Fruit fly (Drosophila melanogaster): ENCODE measurements around the gene CG12729.

The CG12729 gene

DNA sequence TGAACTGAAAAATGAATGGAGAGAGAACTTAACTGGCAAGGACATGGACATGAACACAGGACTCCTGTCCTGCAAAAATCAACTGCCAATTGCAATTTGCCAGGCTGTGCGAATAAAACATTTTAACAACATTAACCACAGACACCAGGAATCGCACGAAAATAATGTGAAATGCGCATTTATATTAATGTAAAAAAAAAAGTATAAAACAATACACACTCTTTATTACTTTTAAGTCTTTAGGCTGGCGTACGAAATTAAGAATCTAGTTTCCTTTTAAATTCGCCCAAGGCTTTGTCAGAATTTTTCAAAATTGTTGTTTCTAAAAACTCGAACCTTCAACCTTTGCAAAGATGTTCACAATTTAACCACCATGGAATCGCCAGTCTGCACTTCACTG is at the start of gene CG12729:
Gene CG12729, plus strand, starts transcription at position 301 of the 400 bp plus-strand sequence.
- no peak for TF ChIP-seq usp (GFP tag; optimal IDR thresholded peaks at IDR 0.05)
- TF ChIP-seq Dll (optimal IDR thresholded peaks at IDR 0.05): no peak
- TF ChIP-seq CG8478 (optimal IDR thresholded peaks at IDR 0.05): no peak
- no peak for TF ChIP-seq psq (optimal IDR thresholded peaks at IDR 0.05)
- no peak for TF ChIP-seq EcR (GFP tag; optimal IDR thresholded peaks at IDR 0.05)
- no peak for TF ChIP-seq pan (optimal IDR thresholded peaks at IDR 0.05)

- no peak for TF ChIP-seq CG8478 (optimal IDR thresholded peaks at IDR 0.05)
- no peak for TF ChIP-seq EcR (GFP tag; optimal IDR thresholded peaks at IDR 0.05)
- TF ChIP-seq Dll (optimal IDR thresholded peaks at IDR 0.05): no peak
- no peak for TF ChIP-seq usp (GFP tag; optimal IDR thresholded peaks at IDR 0.05)
- no peak for TF ChIP-seq psq (optimal IDR thresholded peaks at IDR 0.05)
- no peak for TF ChIP-seq pan (optimal IDR thresholded peaks at IDR 0.05)
Measured at dm6 chrX:5800634-5801033, 44.4 kb upstream of the CG12729 start.

dm6 chrX:5804377-5804776 is 40.7 kb upstream of the CG12729 start, which contains the start of gene Cpr5C:
Cpr5C (plus strand) TSS chrX:5804677.
- TF ChIP-seq Dll (optimal IDR thresholded peaks at IDR 0.05) (no peak), pan (optimal IDR thresholded peaks at IDR 0.05) (no peak), usp (GFP tag; optimal IDR thresholded peaks at IDR 0.05) (no peak), CG8478 (optimal IDR thresholded peaks at IDR 0.05) (no peak), EcR (GFP tag; optimal IDR thresholded peaks at IDR 0.05) (no peak), psq (optimal IDR thresholded peaks at IDR 0.05) (no peak)

- TF ChIP-seq EcR (GFP tag; optimal IDR thresholded peaks at IDR 0.05) (no peak), usp (GFP tag; optimal IDR thresholded peaks at IDR 0.05) (no peak), pan (optimal IDR thresholded peaks at IDR 0.05) (no peak), Dll (optimal IDR thresholded peaks at IDR 0.05) (no peak), psq (optimal IDR thresholded peaks at IDR 0.05) (no peak), CG8478 (optimal IDR thresholded peaks at IDR 0.05) (no peak)
Measured at dm6 chrX:5808654-5809053, 36.4 kb upstream of the CG12729 start, which contains the start of gene Prosbeta2R1. Prosbeta2R1 (plus strand) TSS chrX:5808954.

DNA sequence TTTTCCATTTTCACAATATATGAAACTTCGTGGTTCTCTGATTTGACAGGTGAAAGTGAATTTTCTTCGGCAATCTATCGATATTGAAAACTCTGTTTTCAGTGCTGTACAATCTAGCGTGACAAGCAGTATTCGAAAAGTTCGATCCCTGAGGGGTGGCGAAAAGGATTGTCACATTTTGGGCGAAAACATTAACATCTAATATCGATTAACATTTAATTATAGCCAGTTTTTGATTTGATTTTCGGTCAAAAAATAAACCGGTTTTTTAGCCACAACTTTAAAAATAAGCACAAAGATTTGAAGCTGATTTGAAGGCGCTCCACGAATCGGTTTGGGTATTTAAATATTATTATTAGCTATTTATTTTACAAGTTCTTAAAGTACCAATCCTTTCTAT is 32.2 kb upstream of the CG12729 start, which contains the start of gene CG44329:
Gene CG44329, minus strand, starts transcription at position 101 of the 400 bp plus-strand sequence.
- TF ChIP-seq pan (optimal IDR thresholded peaks at IDR 0.05) (no peak), EcR (GFP tag; optimal IDR thresholded peaks at IDR 0.05) (no peak), CG8478 (optimal IDR thresholded peaks at IDR 0.05) (no peak), psq (optimal IDR thresholded peaks at IDR 0.05) (no peak)

DNA sequence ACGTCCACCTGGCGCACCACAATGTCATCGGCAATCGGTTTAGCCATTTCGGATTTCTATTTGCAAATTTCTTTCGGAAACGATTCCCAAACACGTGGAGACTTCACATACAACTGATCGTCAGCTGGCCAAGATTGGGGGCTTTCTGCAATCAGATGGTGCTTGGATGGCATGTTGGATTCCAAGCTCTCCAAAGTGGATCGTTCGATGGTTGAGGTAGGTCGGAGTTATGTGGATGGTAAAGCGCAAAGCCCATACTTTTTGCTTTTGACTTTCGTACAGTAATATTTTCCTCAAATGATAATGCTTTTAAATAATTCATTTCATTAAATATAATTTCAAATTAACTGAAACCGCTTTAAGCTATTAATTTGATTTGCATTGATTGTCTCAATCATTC is 29.4 kb upstream of the CG12729 start, which contains the start of gene AgmNAT:
Gene AgmNAT, minus strand, starts transcription at position 101 of the 400 bp plus-strand sequence.
- TF ChIP-seq usp (GFP tag; optimal IDR thresholded peaks at IDR 0.05): no peak
- TF ChIP-seq Dll (optimal IDR thresholded peaks at IDR 0.05): no peak
- no peak for TF ChIP-seq EcR (GFP tag; optimal IDR thresholded peaks at IDR 0.05)
- TF ChIP-seq psq (optimal IDR thresholded peaks at IDR 0.05): no peak
- no peak for TF ChIP-seq CG8478 (optimal IDR thresholded peaks at IDR 0.05)

DNA sequence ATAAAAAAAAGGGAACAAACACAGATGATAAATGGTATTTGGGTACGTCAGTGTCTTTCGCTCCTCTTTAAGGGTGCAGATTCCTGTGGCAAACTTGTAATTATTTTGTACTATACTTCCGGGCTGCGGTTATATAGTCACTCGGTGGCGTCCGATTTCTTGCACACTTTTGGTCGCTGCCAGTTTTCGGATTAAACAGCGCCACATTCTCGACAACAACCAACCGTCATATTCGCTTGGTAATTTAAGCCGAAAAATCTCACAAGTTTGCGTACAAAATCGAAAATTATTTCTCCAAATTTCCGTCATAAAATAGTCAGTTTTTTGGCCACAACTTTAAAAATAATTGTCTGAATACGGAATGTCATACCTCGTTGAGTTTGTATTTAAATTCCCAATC is 27.9 kb upstream of the CG12729 start:
- TF ChIP-seq psq (optimal IDR thresholded peaks at IDR 0.05) (no peak), pan (optimal IDR thresholded peaks at IDR 0.05) (no peak), EcR (GFP tag; optimal IDR thresholded peaks at IDR 0.05) (no peak), usp (GFP tag; optimal IDR thresholded peaks at IDR 0.05) (no peak), CG8478 (optimal IDR thresholded peaks at IDR 0.05) (no peak), Dll (optimal IDR thresholded peaks at IDR 0.05) (no peak)

- TF ChIP-seq psq (optimal IDR thresholded peaks at IDR 0.05) (no peak), Dll (optimal IDR thresholded peaks at IDR 0.05) (no peak), usp (GFP tag; optimal IDR thresholded peaks at IDR 0.05) (no peak), EcR (GFP tag; optimal IDR thresholded peaks at IDR 0.05) (no peak), CG8478 (optimal IDR thresholded peaks at IDR 0.05) (no peak), pan (optimal IDR thresholded peaks at IDR 0.05) (no peak)
Measured at dm6 chrX:5818428-5818827, 26.7 kb upstream of the CG12729 start, which contains the start of gene CG15765. CG15765 (plus strand) TSS chrX:5818559.

DNA sequence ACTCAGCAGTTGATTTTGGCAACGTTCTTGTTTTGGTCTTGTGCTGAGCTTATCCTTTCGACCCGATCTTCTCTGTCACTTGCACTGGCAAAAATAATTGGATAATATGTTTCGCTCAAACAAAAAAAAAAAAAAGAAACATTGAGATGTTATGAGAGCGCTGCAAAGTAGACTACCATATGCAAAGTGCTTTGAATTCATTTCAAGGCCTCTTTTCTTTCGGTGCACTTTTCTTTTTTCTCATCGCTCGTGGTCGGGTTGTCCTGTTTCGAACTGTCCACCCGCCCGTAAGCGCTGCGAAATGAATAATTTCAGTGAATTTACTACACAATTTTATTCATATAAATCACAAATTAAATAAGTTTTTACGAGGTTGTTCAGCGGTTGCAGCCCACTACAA is 25.1 kb upstream of the CG12729 start:
- TF ChIP-seq pan (optimal IDR thresholded peaks at IDR 0.05): no peak
- no peak for TF ChIP-seq Dll (optimal IDR thresholded peaks at IDR 0.05)
- no peak for TF ChIP-seq psq (optimal IDR thresholded peaks at IDR 0.05)
- no peak for TF ChIP-seq usp (GFP tag; optimal IDR thresholded peaks at IDR 0.05)
- no peak for TF ChIP-seq EcR (GFP tag; optimal IDR thresholded peaks at IDR 0.05)
- no peak for TF ChIP-seq CG8478 (optimal IDR thresholded peaks at IDR 0.05)

dm6 chrX:5839737-5840136 is 5.3 kb upstream of the CG12729 start:
- TF ChIP-seq EcR (GFP tag; optimal IDR thresholded peaks at IDR 0.05) (no peak), usp (GFP tag; optimal IDR thresholded peaks at IDR 0.05) (no peak), CG8478 (optimal IDR thresholded peaks at IDR 0.05) (no peak), pan (optimal IDR thresholded peaks at IDR 0.05) (no peak), Dll (optimal IDR thresholded peaks at IDR 0.05) (no peak), psq (optimal IDR thresholded peaks at IDR 0.05) (no peak)

DNA sequence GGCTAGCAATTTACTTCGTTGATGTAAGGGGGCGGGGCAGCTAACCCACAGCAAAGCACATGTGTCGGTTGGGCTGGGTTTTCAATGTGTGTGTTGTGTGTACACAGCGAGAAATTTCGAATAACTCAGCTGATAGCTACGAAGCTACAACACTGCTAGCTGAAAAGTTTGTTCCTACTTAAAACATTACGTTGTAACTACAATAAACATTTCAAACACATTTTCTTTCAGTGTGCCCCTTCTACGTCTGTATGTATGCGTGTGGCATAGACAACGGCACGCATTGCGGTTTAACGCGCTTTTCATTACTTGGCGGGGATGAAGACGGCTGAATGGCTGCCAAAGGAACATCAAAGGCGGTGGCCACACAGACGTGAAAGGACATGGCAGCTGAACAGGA is 2.5 kb downstream of the CG12729 start:
- TF ChIP-seq Dll (optimal IDR thresholded peaks at IDR 0.05): no peak
- TF ChIP-seq CG8478 (optimal IDR thresholded peaks at IDR 0.05): no peak
- TF ChIP-seq usp (GFP tag; optimal IDR thresholded peaks at IDR 0.05): no peak
- no peak for TF ChIP-seq pan (optimal IDR thresholded peaks at IDR 0.05)
- no peak for TF ChIP-seq EcR (GFP tag; optimal IDR thresholded peaks at IDR 0.05)
- TF ChIP-seq psq (optimal IDR thresholded peaks at IDR 0.05): no peak

DNA sequence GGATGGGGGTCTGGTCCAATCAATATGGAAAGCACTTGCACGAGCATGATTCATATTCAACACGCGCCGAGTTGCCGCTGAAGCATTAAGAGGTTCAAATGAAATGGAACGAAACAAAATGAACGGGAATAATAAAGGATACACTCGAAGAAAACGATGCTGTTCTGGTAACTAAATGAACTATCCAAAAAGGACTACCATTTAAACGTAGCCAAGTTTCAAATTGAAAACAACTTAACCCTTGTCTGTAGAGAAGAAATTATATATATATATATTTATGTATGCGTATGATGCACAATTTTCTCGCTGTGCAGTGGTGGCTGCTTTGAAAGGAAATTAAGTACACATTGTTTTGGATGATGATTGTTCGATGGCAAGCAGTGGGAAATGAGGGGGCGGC is 7.6 kb downstream of the CG12729 start:
- no peak for TF ChIP-seq psq (optimal IDR thresholded peaks at IDR 0.05)
- TF ChIP-seq EcR (GFP tag; optimal IDR thresholded peaks at IDR 0.05): no peak
- no peak for TF ChIP-seq Dll (optimal IDR thresholded peaks at IDR 0.05)
- no peak for TF ChIP-seq usp (GFP tag; optimal IDR thresholded peaks at IDR 0.05)

dm6 chrX:5853461-5853860 is 8.4 kb downstream of the CG12729 start, which contains the start of gene CG43136:
CG43136 (plus strand) TSS chrX:5853761.
- TF ChIP-seq psq (optimal IDR thresholded peaks at IDR 0.05) (no peak), Dll (optimal IDR thresholded peaks at IDR 0.05) (no peak), pan (optimal IDR thresholded peaks at IDR 0.05) (no peak), CG8478 (optimal IDR thresholded peaks at IDR 0.05) (no peak), usp (GFP tag; optimal IDR thresholded peaks at IDR 0.05) (no peak), EcR (GFP tag; optimal IDR thresholded peaks at IDR 0.05) (no peak)
